Worm (Caenorhabditis elegans): ENCODE results near the gene fut-2.

The fut-2 gene

DNA sequence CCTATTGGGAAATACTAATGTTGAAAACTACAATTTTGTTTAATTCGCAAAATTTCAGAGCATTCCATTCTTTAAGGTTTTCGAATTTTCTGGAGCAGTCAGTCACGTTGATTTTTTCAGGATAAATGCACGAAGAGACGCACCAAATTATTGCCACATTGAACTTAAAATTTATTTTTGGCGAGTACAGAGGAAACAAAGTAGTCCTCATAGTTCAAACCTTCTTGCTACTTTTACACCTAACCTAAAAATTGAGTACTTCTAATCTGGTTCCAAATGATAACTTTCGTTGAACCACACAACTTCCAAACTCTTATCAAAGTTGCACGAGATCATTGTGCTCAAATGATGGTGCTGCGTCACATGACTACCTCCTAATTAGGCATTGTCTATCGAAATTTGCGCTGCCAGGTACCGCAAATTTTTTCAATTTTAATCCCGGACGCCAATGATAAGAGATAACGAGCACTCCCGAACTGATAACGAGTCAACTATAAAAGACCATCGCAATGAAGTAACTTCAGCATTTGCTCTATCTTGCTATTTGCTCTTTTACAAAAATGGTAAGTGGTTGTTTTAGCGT is 38.6 kb upstream of the fut-2 start, which contains the start of gene cpr-4 (continued):
- TF ChIP-seq nhr-237 (tag; optimal IDR thresholded peaks at IDR 0.05) (no peak), lin-15B (tag; optimal IDR thresholded peaks at IDR 0.05) (no peak), nhr-41 (GFP tag; IDR thresholded peaks at IDR 0.05) (no peak), dmd-8 (GFP tag; IDR thresholded peaks at IDR 0.05) (no peak), madf-9 (GFP tag; conservative IDR thresholded peaks at IDR 0.05) (no peak), lin-29 (GFP tag; IDR thresholded peaks at IDR 0.05) (no peak), lir-3 (tag; optimal IDR thresholded peaks at IDR 0.05) (no peak), dve-1 (tag; optimal IDR thresholded peaks at IDR 0.05; ENCODE audit: insufficient read depth) (peak; percentile 95), nhr-28 (tag; optimal IDR thresholded peaks at IDR 0.05) (peak; percentile 95), php-3 (GFP tag; IDR thresholded peaks at IDR 0.05) (peak; percentile 28; the same call in 1 of the 2 replicates), ceh-44 (GFP tag; IDR thresholded peaks at IDR 0.05) (no peak), Y75B8A.6 (GFP tag; IDR thresholded peaks at IDR 0.05) (no peak), lsy-2 (tag; optimal IDR thresholded peaks at IDR 0.05) (no peak), T20F7.1 (GFP tag; optimal IDR thresholded peaks at IDR 0.05) (peak; percentile 48), lin-13 (GFP tag; optimal IDR thresholded peaks at IDR 0.05) (no peak), madf-5 (GFP tag; IDR thresholded peaks at IDR 0.05) (no peak), daf-12 (tag; optimal IDR thresholded peaks at IDR 0.05) (no peak), T26A8.4 (GFP tag; IDR thresholded peaks at IDR 0.05) (no peak), tra-1 (GFP tag; IDR thresholded peaks at IDR 0.05) (0 out of 2 replicates have a peak, but pooled peaks have one; percentile 35)

DNA sequence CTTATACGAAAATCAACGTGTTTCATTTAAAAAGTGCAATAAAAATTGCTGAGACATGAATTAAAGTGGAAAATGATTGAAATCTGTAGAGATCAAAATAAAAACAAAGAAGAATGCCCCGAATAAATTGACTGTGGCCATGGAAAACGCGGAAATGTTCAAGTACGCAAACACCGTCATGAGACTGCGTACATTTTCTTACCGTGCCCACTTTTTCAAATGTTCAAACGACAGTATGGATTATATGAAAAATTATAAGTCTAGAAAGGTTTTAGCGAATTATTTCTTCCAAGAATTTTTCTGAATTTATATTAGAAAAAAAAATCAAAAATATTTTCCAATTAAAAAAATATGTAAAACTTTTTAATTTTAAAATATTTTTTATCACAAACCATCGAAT is 35.8 kb upstream of the fut-2 start:
- peak; percentile 43 for TF ChIP-seq mes-2 (tag; optimal IDR thresholded peaks at IDR 0.05; ENCODE audit: poor library complexity, severe bottlenecking)
- TF ChIP-seq vab-7 (GFP tag; IDR thresholded peaks at IDR 0.05) = no peak
- no peak for TF ChIP-seq lin-39 (tag; optimal IDR thresholded peaks at IDR 0.05)
- TF ChIP-seq dpl-1 (GFP tag; optimal IDR thresholded peaks at IDR 0.05) = peak; percentile 32
- peak; percentile 2 for TF ChIP-seq T20F7.1 (GFP tag; optimal IDR thresholded peaks at IDR 0.05)
- peak in 1 of 2 experiments; percentile 90 for TF ChIP-seq lsy-2 (tag; optimal IDR thresholded peaks at IDR 0.05)
- peak; percentile 32; the same call in 1 of the 2 replicates for TF ChIP-seq lin-38 (GFP tag; IDR thresholded peaks at IDR 0.05)

DNA sequence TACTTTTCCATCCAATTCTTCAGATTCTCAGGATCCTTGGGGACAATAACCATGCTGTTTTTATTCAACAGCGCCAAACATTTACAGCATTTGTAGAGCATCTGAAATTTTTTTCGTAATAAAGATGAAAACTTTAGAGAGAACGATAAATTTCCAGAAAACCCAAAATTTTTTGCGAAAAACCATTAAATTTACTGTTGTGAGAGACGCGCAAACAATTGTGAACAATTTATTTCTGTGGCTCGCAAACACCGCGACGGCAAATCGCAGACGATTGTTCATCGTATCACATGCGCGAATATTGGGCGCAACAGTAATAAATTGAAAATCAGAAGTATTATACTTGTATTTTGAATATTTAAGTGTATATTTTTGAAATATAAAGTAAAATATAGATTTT is 35.4 kb upstream of the fut-2 start, which contains the start of gene gon-14:
gon-14 (minus strand) TSS at position 101 of the 400 bp plus-strand sequence.
- TF ChIP-seq lin-15B (tag; optimal IDR thresholded peaks at IDR 0.05) (no peak), lir-3 (tag; optimal IDR thresholded peaks at IDR 0.05) (no peak), madf-9 (GFP tag; conservative IDR thresholded peaks at IDR 0.05) (no peak), dmd-9 (GFP tag; IDR thresholded peaks at IDR 0.05) (no peak), ces-1 (GFP tag; optimal IDR thresholded peaks at IDR 0.05) (no peak), mxl-3 (GFP tag; optimal IDR thresholded peaks at IDR 0.05) (no peak), fkh-10 (GFP tag; optimal IDR thresholded peaks at IDR 0.05) (no peak), D1046.2 (GFP tag; IDR thresholded peaks at IDR 0.05) (no peak), R02D3.7 (tag; optimal IDR thresholded peaks at IDR 0.05) (no peak), nhr-11 (tag; optimal IDR thresholded peaks at IDR 0.05) (no peak), lin-29 (GFP tag; IDR thresholded peaks at IDR 0.05) (no peak), madf-5 (GFP tag; IDR thresholded peaks at IDR 0.05) (no peak), ceh-44 (GFP tag; IDR thresholded peaks at IDR 0.05) (no peak), nhr-10 (tag; optimal IDR thresholded peaks at IDR 0.05) (no peak), F49E8.2 (tag; optimal IDR thresholded peaks at IDR 0.05; ENCODE audit: borderline replicate concordance) (no peak)

DNA sequence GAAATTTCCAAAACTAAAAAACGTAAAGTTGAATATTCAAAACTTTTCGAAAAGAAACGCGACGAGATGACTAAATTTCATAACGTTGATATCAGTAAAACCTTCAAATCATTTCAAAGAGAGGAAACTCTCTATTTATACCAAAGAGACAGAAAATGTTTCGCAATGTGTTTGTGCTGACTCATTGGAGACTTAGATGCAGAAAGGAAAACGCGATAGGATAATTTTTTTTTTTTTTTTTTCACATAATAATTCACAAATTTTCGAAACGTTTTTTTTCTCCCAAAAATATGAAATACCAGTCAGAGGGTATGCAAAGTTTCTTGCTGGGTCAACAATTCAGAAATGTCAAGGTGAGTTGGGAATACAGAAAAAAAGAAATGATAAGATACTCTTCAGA is 30.5 kb upstream of the fut-2 start:
- TF ChIP-seq nhr-237 (tag; optimal IDR thresholded peaks at IDR 0.05) (no peak), mes-2 (tag; optimal IDR thresholded peaks at IDR 0.05; ENCODE audit: poor library complexity, severe bottlenecking) (peak; percentile 25), aha-1 (tag) (no peak), pqm-1 (tag; optimal IDR thresholded peaks at IDR 0.05) (peak; percentile 11), zfp-2 (tag; optimal IDR thresholded peaks at IDR 0.05) (no peak), daf-16 (GFP tag; optimal IDR thresholded peaks at IDR 0.05) (no peak), daf-16 (tag; optimal IDR thresholded peaks at IDR 0.05) (peak; percentile 62), spr-3 (GFP tag; optimal IDR thresholded peaks at IDR 0.05) (no peak), mdt-29 (GFP tag; IDR thresholded peaks at IDR 0.05) (no peak), Y48G9A.11 (GFP tag; IDR thresholded peaks at IDR 0.05) (no peak), T26A8.4 (GFP tag; IDR thresholded peaks at IDR 0.05) (no peak), snpc-1.2 (GFP tag; IDR thresholded peaks at IDR 0.05) (0 out of 2 replicates have a peak, but pooled peaks have one; percentile 41), dmd-6 (GFP tag; IDR thresholded peaks at IDR 0.05) (peak; percentile 24; the same call in 1 of the 2 replicates), lsy-2 (tag; optimal IDR thresholded peaks at IDR 0.05) (peak in 1 of 2 experiments; percentile 46), madf-9 (GFP tag; conservative IDR thresholded peaks at IDR 0.05) (no peak), dpl-1 (GFP tag; optimal IDR thresholded peaks at IDR 0.05) (peak; percentile 11), nhr-25 (tag; optimal IDR thresholded peaks at IDR 0.05; ENCODE audit: borderline replicate concordance, insufficient read depth) (no peak), dve-1 (tag; optimal IDR thresholded peaks at IDR 0.05; ENCODE audit: insufficient read depth) (peak; percentile 47), lir-3 (tag; optimal IDR thresholded peaks at IDR 0.05) (no peak)

All from whole organism, L4 larva.